Worm (Caenorhabditis elegans): ENCODE data around the gene nspd-5.
"Not testable (repeated sequence)": the region's sequence is repeated elsewhere in the genome, so short reads cannot be mapped to it uniquely, and the experiment has no call there.

- TF ChIP-seq mab-5 (tag; optimal IDR thresholded peaks at IDR 0.05); mep-1 (tag; optimal IDR thresholded peaks at IDR 0.05); bed-3 (GFP tag; optimal IDR thresholded peaks at IDR 0.05); ztf-11 (tag; optimal IDR thresholded peaks at IDR 0.05); unc-62 (GFP tag; optimal IDR thresholded peaks at IDR 0.05); elt-1 (tag; optimal IDR thresholded peaks at IDR 0.05; ENCODE audit: borderline replicate concordance, insufficient read depth); nhr-12 (tag; optimal IDR thresholded peaks at IDR 0.05); nhr-28 (tag; optimal IDR thresholded peaks at IDR 0.05); nhr-76 (tag; optimal IDR thresholded peaks at IDR 0.05); ces-1 (GFP tag; optimal IDR thresholded peaks at IDR 0.05); flh-1 (GFP tag; optimal IDR thresholded peaks at IDR 0.05); nhr-237 (tag; optimal IDR thresholded peaks at IDR 0.05): not testable (repeated sequence)
Observed at ce11 chrII:4898529-4898928, 38.4 kb upstream of the nspd-5 start, which contains the start of gene msp-32.
